Fruit fly (Drosophila melanogaster) whole organism, embryonic: ENCODE measurements around the gene Cyp28c1.

Experiments used
- Bgb ChIP-seq: fragments of 200-800 bp; sonication (Bioruptor generic); IDR thresholded peaks from 2 replicates; pipeline ENCODE4 v1.3.6; 2022; ENCODE audit warnings: missing biosample characterization, missing genetic modification characterization; ENCODE audit not compliant: partially characterized antibody
- Blimp-1 ChIP-seq: fragments of 200-800 bp; sonication (Bioruptor generic); optimal IDR thresholded peaks from 3 replicates; lab custom pipeline; 2018; ENCODE audit warnings: missing biosample characterization, missing genetic modification characterization, mild to moderate bottlenecking, moderate library complexity, missing genetic modification reagents
- CG10431 ChIP-seq: fragments of 200-800 bp; sonication (Bioruptor generic); optimal IDR thresholded peaks from 3 replicates; lab custom pipeline; 2018; ENCODE audit warnings: missing biosample characterization, mild to moderate bottlenecking, missing genetic modification characterization
- CG11093 ChIP-seq: fragments of 200-800 bp; sonication (Bioruptor generic); IDR thresholded peaks from 3 replicates; pipeline ENCODE4 v1.3.6; 2022; ENCODE audit warnings: missing biosample characterization, missing genetic modification characterization
- CG11695 ChIP-seq: fragments of 200-800 bp; sonication (Bioruptor generic); IDR thresholded peaks from 3 replicates; pipeline ENCODE4 v1.3.6; 2022; ENCODE audit warnings: missing biosample characterization, missing genetic modification characterization
- CG13424 ChIP-seq: fragments of 200-800 bp; sonication (Bioruptor generic); optimal IDR thresholded peaks from 2 replicates; lab custom pipeline; 2019; ENCODE audit warnings: missing biosample characterization, mild to moderate bottlenecking, missing genetic modification characterization, moderate library complexity
- CG13624 ChIP-seq: fragments of 200-800 bp; sonication (Bioruptor generic); optimal IDR thresholded peaks from 2 replicates; lab custom pipeline; 2016; ENCODE audit warnings: missing biosample characterization, missing genetic modification characterization
- CG14860 ChIP-seq: fragments of 200-800 bp; sonication (Bioruptor generic); IDR thresholded peaks from 3 replicates; pipeline ENCODE4 v1.3.6; 2022; ENCODE audit warnings: missing biosample characterization, missing genetic modification characterization; ENCODE audit not compliant: partially characterized antibody
- CG16813 ChIP-seq: fragments of 200-800 bp; sonication (Bioruptor generic); IDR thresholded peaks from 3 replicates; pipeline ENCODE4 v1.3.6; 2022; ENCODE audit warnings: missing biosample characterization, missing genetic modification characterization; ENCODE audit not compliant: partially characterized antibody
- CG17912 ChIP-seq: fragments of 200-800 bp; sonication (Bioruptor generic); optimal IDR thresholded peaks from 2 replicates; lab custom pipeline; 2018; ENCODE audit warnings: missing biosample characterization, mild to moderate bottlenecking, missing genetic modification characterization
- CG2202 ChIP-seq: fragments of 200-800 bp; sonication (Bioruptor generic); optimal IDR thresholded peaks from 2 replicates; lab custom pipeline; 2018; ENCODE audit warnings: missing biosample characterization, mild to moderate bottlenecking, missing genetic modification characterization
- CG31365 ChIP-seq: fragments of 200-800 bp; sonication (Bioruptor generic); optimal IDR thresholded peaks from 2 replicates; lab custom pipeline; 2018; ENCODE audit warnings: missing biosample characterization, mild to moderate bottlenecking, missing genetic modification characterization
- CG4707 ChIP-seq: fragments of 200-800 bp; sonication (Bioruptor generic); optimal IDR thresholded peaks from 2 replicates; lab custom pipeline; 2018; ENCODE audit warnings: missing biosample characterization, mild to moderate bottlenecking, missing genetic modification characterization, moderate library complexity
- CG5180 ChIP-seq: fragments of 200-800 bp; sonication (Bioruptor generic); optimal IDR thresholded peaks from 3 replicates; lab custom pipeline; 2017; ENCODE audit warnings: missing biosample characterization, missing genetic modification characterization, mild to moderate bottlenecking, moderate library complexity, missing genetic modification reagents
- CG6175 ChIP-seq: fragments of 200-800 bp; sonication (Bioruptor generic); IDR thresholded peaks from 3 replicates; pipeline ENCODE4 v1.3.6; 2022; ENCODE audit warnings: missing biosample characterization, missing genetic modification characterization
- CG6791 ChIP-seq: fragments of 200-800 bp; sonication (Bioruptor generic); IDR thresholded peaks from 3 replicates; pipeline ENCODE4 v1.3.6; 2022; ENCODE audit warnings: missing biosample characterization, missing genetic modification characterization; ENCODE audit not compliant: partially characterized antibody
- CG6813 ChIP-seq: fragments of 200-800 bp; sonication (Bioruptor generic); optimal IDR thresholded peaks from 2 replicates; lab custom pipeline; 2017; ENCODE audit warnings: missing biosample characterization, missing genetic modification characterization, mild to moderate bottlenecking, moderate library complexity, missing genetic modification reagents
- CG7786 ChIP-seq: fragments of 200-800 bp; sonication (Bioruptor generic); optimal IDR thresholded peaks from 2 replicates; lab custom pipeline; 2016; ENCODE audit warnings: missing biosample characterization, missing genetic modification characterization
- CG7963 ChIP-seq: fragments of 200-800 bp; sonication (Bioruptor generic); IDR thresholded peaks from 3 replicates; pipeline ENCODE4 v1.3.6; 2022; ENCODE audit warnings: missing biosample characterization, missing genetic modification characterization; ENCODE audit not compliant: partially characterized antibody
- Gug ChIP-seq: fragments of 200-800 bp; sonication (Bioruptor generic); IDR thresholded peaks from 4 replicates; pipeline ENCODE4 v1.3.6; 2022; ENCODE audit warnings: missing biosample characterization, missing genetic modification characterization
- H2.0 ChIP-seq: fragments of 200-800 bp; sonication (Bioruptor generic); IDR thresholded peaks from 2 replicates; pipeline ENCODE4 v1.3.6; 2022; ENCODE audit warnings: missing biosample characterization, missing genetic modification characterization
- HLH3B ChIP-seq: fragments of 200-800 bp; sonication (Bioruptor generic); IDR thresholded peaks from 2 replicates; pipeline ENCODE4 v1.3.6; 2022; ENCODE audit warnings: missing biosample characterization, missing genetic modification characterization
- Hand ChIP-seq: fragments of 200-800 bp; sonication (Bioruptor generic); optimal IDR thresholded peaks from 2 replicates; lab custom pipeline; 2017; ENCODE audit warnings: mild to moderate bottlenecking, missing biosample characterization, missing genetic modification reagents, missing genetic modification characterization
- MTF-1 ChIP-seq: fragments of 200-800 bp; sonication (Bioruptor generic); optimal IDR thresholded peaks from 2 replicates; lab custom pipeline; 2018; ENCODE audit warnings: missing biosample characterization, mild to moderate bottlenecking, missing genetic modification characterization, borderline replicate concordance
- Meics ChIP-seq: fragments of 200-800 bp; sonication (Bioruptor generic); optimal IDR thresholded peaks from 2 replicates; lab custom pipeline; 2017; ENCODE audit warnings: missing biosample characterization, mild to moderate bottlenecking, missing genetic modification characterization
- Mes4 ChIP-seq: fragments of 200-800 bp; sonication (Bioruptor generic); optimal IDR thresholded peaks from 2 replicates; lab custom pipeline; 2016; ENCODE audit warnings: missing biosample characterization, missing genetic modification characterization
- Scr ChIP-seq: fragments of 200-800 bp; sonication (Bioruptor generic); IDR thresholded peaks from 2 replicates; pipeline ENCODE4 v1.3.6; 2022; ENCODE audit warnings: missing biosample characterization, missing genetic modification characterization; ENCODE audit not compliant: partially characterized antibody
- Six4 ChIP-seq: fragments of 200-800 bp; sonication (Bioruptor generic); optimal IDR thresholded peaks from 2 replicates; lab custom pipeline; 2016; ENCODE audit warnings: missing biosample characterization, missing genetic modification characterization
- Spps ChIP-seq: fragments of 200-800 bp; sonication (Bioruptor generic); optimal IDR thresholded peaks from 2 replicates; lab custom pipeline; 2018; ENCODE audit warnings: missing biosample characterization, mild to moderate bottlenecking, missing genetic modification characterization
- Xrp1 ChIP-seq: fragments of 200-800 bp; sonication (Bioruptor generic); IDR thresholded peaks from 2 replicates; pipeline ENCODE4 v1.3.6; 2022; ENCODE audit warnings: missing biosample characterization, missing genetic modification characterization
- al ChIP-seq: fragments of 200-800 bp; sonication (Bioruptor generic); IDR thresholded peaks from 2 replicates; pipeline ENCODE4 v1.3.6; 2022; ENCODE audit warnings: missing biosample characterization, missing genetic modification characterization
- ase ChIP-seq: fragments of 200-800 bp; sonication (Bioruptor generic); IDR thresholded peaks from 3 replicates; pipeline ENCODE4 v1.3.6; 2022; ENCODE audit warnings: missing biosample characterization, missing genetic modification characterization
- chm ChIP-seq: fragments of 200-800 bp; sonication (Bioruptor generic); IDR thresholded peaks from 2 replicates; pipeline ENCODE4 v1.3.6; 2022; ENCODE audit warnings: missing biosample characterization, missing genetic modification characterization
- crc ChIP-seq: fragments of 200-800 bp; sonication (Bioruptor generic); optimal IDR thresholded peaks from 2 replicates; lab custom pipeline; 2016; ENCODE audit warnings: missing biosample characterization, missing genetic modification characterization
- fd64A ChIP-seq: fragments of 200-800 bp; sonication (Bioruptor generic); optimal IDR thresholded peaks from 3 replicates; lab custom pipeline; 2018; ENCODE audit warnings: missing biosample characterization, mild to moderate bottlenecking, missing genetic modification characterization
- ftz-f1 ChIP-seq: fragments of 200-800 bp; sonication (Bioruptor generic); optimal IDR thresholded peaks from 2 replicates; lab custom pipeline; 2016; ENCODE audit warnings: missing biosample characterization, missing genetic modification characterization
- mld ChIP-seq: fragments of 200-800 bp; sonication (Bioruptor generic); IDR thresholded peaks from 3 replicates; pipeline ENCODE4 v1.3.6; 2022; ENCODE audit warnings: missing biosample characterization, missing genetic modification characterization; ENCODE audit not compliant: partially characterized antibody
- nerfin-2 ChIP-seq: fragments of 200-800 bp; sonication (Bioruptor generic); IDR thresholded peaks from 2 replicates; pipeline ENCODE4 v1.3.6; 2022; ENCODE audit warnings: missing biosample characterization, missing genetic modification characterization; ENCODE audit not compliant: partially characterized antibody
- odd ChIP-seq: fragments of 200-800 bp; sonication (Bioruptor generic); optimal IDR thresholded peaks from 2 replicates; lab custom pipeline; 2017; ENCODE audit warnings: missing biosample characterization, mild to moderate bottlenecking, missing genetic modification characterization
- onecut ChIP-seq: fragments of 200-800 bp; sonication (Bioruptor generic); IDR thresholded peaks from 2 replicates; pipeline ENCODE4 v1.3.6; 2022; ENCODE audit warnings: missing biosample characterization, missing genetic modification characterization
- pan ChIP-seq, 4 experiments: fragments of >200 bp in 3 of 4; fragments of 200-800 bp in 1 of 4; sonication (Bioruptor generic) in 1 of 4; optimal IDR thresholded peaks in 3 of 4; IDR thresholded peaks in 1 of 4; 2 replicates each; pipeline versions ENCODE4 v1.3.6 to Lab custom; 2017 to 2022; ENCODE audit warnings: missing biosample characterization in 2 of 4, missing genetic modification characterization in 2 of 4, mixed read lengths in 1 of 4
- pita ChIP-seq: fragments of 200-800 bp; sonication (Bioruptor generic); optimal IDR thresholded peaks from 2 replicates; lab custom pipeline; 2017; ENCODE audit warnings: missing biosample characterization, mild to moderate bottlenecking, missing genetic modification characterization
- row ChIP-seq: fragments of 200-800 bp; sonication (Bioruptor generic); IDR thresholded peaks from 3 replicates; pipeline ENCODE4 v1.3.6; 2022; ENCODE audit warnings: missing biosample characterization, missing genetic modification characterization
- salm ChIP-seq: fragments of 200-800 bp; sonication (Bioruptor generic); optimal IDR thresholded peaks from 2 replicates; lab custom pipeline; 2018; ENCODE audit warnings: missing biosample characterization, mild to moderate bottlenecking, missing genetic modification characterization
- tna ChIP-seq: fragments of 200-800 bp; sonication (Bioruptor generic); IDR thresholded peaks from 2 replicates; pipeline ENCODE4 v1.3.6; 2022; ENCODE audit warnings: missing biosample characterization, missing genetic modification characterization; ENCODE audit not compliant: partially characterized antibody
- vnd ChIP-seq: fragments of 200-800 bp; sonication (Bioruptor generic); IDR thresholded peaks from 3 replicates; pipeline ENCODE4 v1.3.6; 2022; ENCODE audit warnings: missing biosample characterization, missing genetic modification characterization; ENCODE audit not compliant: partially characterized antibody
- vvl ChIP-seq: fragments of 200-800 bp; sonication (Bioruptor generic); IDR thresholded peaks from 2 replicates; pipeline ENCODE4 v1.3.6; 2022; ENCODE audit warnings: missing biosample characterization, missing genetic modification characterization

Gene Cyp28c1

dm6 chrX:11823003-11823402 is 16.4 kb upstream of the Cyp28c1 start (continued):
- TF ChIP-seq CG2202: peak; percentile 8
- no peak for TF ChIP-seq CG7786 (GFP tag; lab: Kevin White, UChicago)
- 0 out of 2 replicates have a peak, but pooled peaks have one; percentile 21 for TF ChIP-seq HLH3B (GFP tag; lab: Robert Waterston, UW)
- no peak for TF ChIP-seq CG11093
- TF ChIP-seq H2.0 (GFP tag; lab: Robert Waterston, UW): no peak
- peak; percentile 29 for TF ChIP-seq CG13424 (tag; lab: Kevin White, UChicago)
- TF ChIP-seq odd: no peak
- TF ChIP-seq salm (tag; lab: Kevin White, UChicago): no peak
- TF ChIP-seq row (GFP tag; lab: Robert Waterston, UW): peak; percentile 31; the same call in 1 of the 3 replicates
- peak; percentile 10 for TF ChIP-seq Six4 (GFP tag; lab: Kevin White, UChicago)
- TF ChIP-seq CG10431 (GFP tag; lab: Kevin White, UChicago): peak; percentile 60
- TF ChIP-seq vvl: peak; percentile 33; the same call in 1 of the 2 replicates
- peak; percentile 27 for TF ChIP-seq Spps (tag; lab: Kevin White, UChicago)
- TF ChIP-seq CG6175: no peak
- TF ChIP-seq Hand (GFP tag; lab: Kevin White, UChicago): no peak
- no peak for TF ChIP-seq Mes4
- no peak for TF ChIP-seq al
- TF ChIP-seq pan (optimal IDR thresholded peaks at IDR 0.05; lab: Kevin White, UChicago): no peak
- TF ChIP-seq pan (GFP tag; optimal IDR thresholded peaks at IDR 0.05 in 1 of 2, IDR thresholded peaks at IDR 0.05 in 1 of 2): peak in 1 of 2 experiments; percentile 32
- TF ChIP-seq fd64A (GFP tag; lab: Kevin White, UChicago): peak; percentile 77
- 0 out of 3 replicates have a peak, but pooled peaks have one; percentile 14 for TF ChIP-seq ase (GFP tag; lab: Robert Waterston, UW)
- peak; percentile 60 for TF ChIP-seq MTF-1 (GFP tag; lab: Kevin White, UChicago)
- peak; percentile 30; the same call in 1 of the 2 replicates for TF ChIP-seq Xrp1 (GFP tag; lab: Robert Waterston, UW)
- peak; percentile 67 for TF ChIP-seq CG17912 (GFP tag; lab: Kevin White, UChicago)
- TF ChIP-seq CG11695 (GFP tag; lab: Robert Waterston, UW): 0 out of 3 replicates have a peak, but pooled peaks have one; percentile 22
- TF ChIP-seq CG4707 (GFP tag; lab: Kevin White, UChicago): peak; percentile 80
- 0 out of 2 replicates have a peak, but pooled peaks have one; percentile 15 for TF ChIP-seq chm (GFP tag; lab: Robert Waterston, UW)

DNA sequence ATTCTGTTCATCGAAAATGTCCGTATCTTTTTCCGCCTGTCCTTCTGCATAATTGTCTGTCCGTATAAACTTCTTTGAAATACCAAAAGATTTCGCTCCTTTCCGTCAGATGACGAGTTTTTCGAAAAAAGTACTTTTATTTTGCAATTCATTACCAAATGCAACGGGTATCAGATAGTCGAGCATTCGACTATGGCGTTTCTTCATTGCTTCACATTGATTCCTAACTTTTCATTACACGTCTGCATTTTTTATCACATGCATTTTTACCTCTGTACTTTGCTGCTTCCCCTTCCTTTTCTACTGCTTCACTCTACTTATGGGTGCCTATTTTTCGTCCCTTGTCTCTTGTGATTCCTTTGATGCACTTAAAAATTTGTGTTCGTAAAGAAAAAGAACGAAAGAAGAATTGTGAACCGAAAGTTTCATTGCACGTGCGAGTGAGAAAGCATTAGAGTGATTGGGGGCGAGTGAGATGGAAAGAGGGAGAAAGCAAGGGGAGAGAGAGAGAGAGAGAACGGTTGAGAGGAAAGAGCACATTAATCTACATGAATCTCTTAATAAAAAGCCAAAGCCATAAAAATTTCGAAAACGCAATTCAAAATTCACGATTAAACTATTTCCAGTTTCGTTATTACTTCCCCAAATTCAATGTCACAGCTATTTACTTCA is 10.9 kb upstream of the Cyp28c1 start:
- TF ChIP-seq ftz-f1 (GFP tag; lab: Kevin White, UChicago) (no peak), Gug (GFP tag; lab: Robert Waterston, UW) (no peak), vnd (GFP tag; lab: Robert Waterston, UW) (0 out of 3 replicates have a peak, but pooled peaks have one; percentile 27), CG13624 (GFP tag; lab: Kevin White, UChicago) (no peak), nerfin-2 (GFP tag; lab: Robert Waterston, UW) (0 out of 2 replicates have a peak, but pooled peaks have one; percentile 46), Scr (GFP tag; lab: Robert Waterston, UW) (peak; percentile 22; the same call in 1 of the 2 replicates), CG31365 (no peak), crc (GFP tag; lab: Kevin White, UChicago) (no peak), CG5180 (GFP tag; lab: Kevin White, UChicago) (no peak), CG6813 (no peak), Blimp-1 (GFP tag; lab: Kevin White, UChicago) (no peak), CG16813 (GFP tag; lab: Robert Waterston, UW) (peak; percentile 50), CG14860 (GFP tag; lab: Robert Waterston, UW) (peak; percentile 78), CG7963 (GFP tag; lab: Robert Waterston, UW) (0 out of 3 replicates have a peak, but pooled peaks have one; percentile 25), Meics (no peak), pita (GFP tag; lab: Kevin White, UChicago) (no peak), CG6791 (peak; percentile 61; the same call in 1 of the 3 replicates), Bgb (GFP tag; lab: Robert Waterston, UW) (peak; percentile 40; the same call in 1 of the 2 replicates), tna (peak; percentile 59; the same call in 1 of the 2 replicates), onecut (GFP tag; lab: Robert Waterston, UW) (no peak), mld (GFP tag; lab: Robert Waterston, UW) (0 out of 3 replicates have a peak, but pooled peaks have one; percentile 20)
